Worm (Caenorhabditis elegans): Measurements from ENCODE around the gene C05G5.5.
A peak's percentile ranks its signal among the peaks of the same experiment; 100 is the strongest.

Gene C05G5.5

ce11 chrX:14804706-14805105 is 43.8 kb upstream of the C05G5.5 start (continued):
- peak; percentile 33 for TF ChIP-seq unc-55 (GFP tag; optimal IDR thresholded peaks at IDR 0.05)
- no peak for TF ChIP-seq unc-62 (GFP tag; optimal IDR thresholded peaks at IDR 0.05)

ce11 chrX:14797405-14797804 is 36.5 kb upstream of the C05G5.5 start:
- TF ChIP-seq nhr-10 (tag; optimal IDR thresholded peaks at IDR 0.05) (no peak), ZK546.5 (tag; optimal IDR thresholded peaks at IDR 0.05) (no peak), skn-1 (tag; optimal IDR thresholded peaks at IDR 0.05) (no peak), dmd-4 (tag; optimal IDR thresholded peaks at IDR 0.05) (no peak), nhr-23 (tag; optimal IDR thresholded peaks at IDR 0.05) (no peak), unc-62 (GFP tag; optimal IDR thresholded peaks at IDR 0.05) (no peak), F13H6.1 (tag; optimal IDR thresholded peaks at IDR 0.05) (no peak), crh-2 (tag; optimal IDR thresholded peaks at IDR 0.05) (no peak)

ce11 chrX:14794170-14794569 is 33.2 kb upstream of the C05G5.5 start:
- TF ChIP-seq R02D3.7 (tag; optimal IDR thresholded peaks at IDR 0.05): no peak
- TF ChIP-seq lin-11 (tag; optimal IDR thresholded peaks at IDR 0.05): no peak
- no peak for TF ChIP-seq Y55F3AM.14 (GFP tag; optimal IDR thresholded peaks at IDR 0.05)
- TF ChIP-seq fos-1 (tag; optimal IDR thresholded peaks at IDR 0.05): no peak
- no peak for TF ChIP-seq blmp-1 (tag; optimal IDR thresholded peaks at IDR 0.05; ENCODE audit: insufficient read depth)
- TF ChIP-seq ztf-4 (tag; optimal IDR thresholded peaks at IDR 0.05): no peak
- TF ChIP-seq ztf-1 (GFP tag; conservative IDR thresholded peaks at IDR 0.05): no peak
- TF ChIP-seq F13H6.1 (tag; optimal IDR thresholded peaks at IDR 0.05): no peak
- TF ChIP-seq lsy-2 (tag; optimal IDR thresholded peaks at IDR 0.05): no peak
- TF ChIP-seq nhr-12 (tag; optimal IDR thresholded peaks at IDR 0.05): no peak
- TF ChIP-seq nhr-10 (tag; optimal IDR thresholded peaks at IDR 0.05): no peak
- no peak for TF ChIP-seq nhr-237 (tag; optimal IDR thresholded peaks at IDR 0.05)
- TF ChIP-seq nhr-21 (tag; optimal IDR thresholded peaks at IDR 0.05): no peak
- no peak for TF ChIP-seq nhr-23 (tag; optimal IDR thresholded peaks at IDR 0.05)

- TF ChIP-seq lsy-2 (tag; optimal IDR thresholded peaks at IDR 0.05) (peak in 1 of 2 experiments; percentile 28), dmd-4 (tag; optimal IDR thresholded peaks at IDR 0.05) (no peak), F13H6.1 (tag; optimal IDR thresholded peaks at IDR 0.05) (peak; percentile 4), nhr-11 (tag; optimal IDR thresholded peaks at IDR 0.05) (no peak), fos-1 (tag; optimal IDR thresholded peaks at IDR 0.05) (peak; percentile 61), crh-2 (tag; optimal IDR thresholded peaks at IDR 0.05) (peak; percentile 6), sma-9 (GFP tag; optimal IDR thresholded peaks at IDR 0.05) (peak; percentile 32), sma-9 (tag; optimal IDR thresholded peaks at IDR 0.05) (no peak)
These were observed 32.4 kb upstream of the C05G5.5 start, which contains the start of gene sprr-2 for ce11 chrX:14793198-14793747. sprr-2 (plus strand) TSS chrX:14793445.

- TF ChIP-seq lin-13 (GFP tag; optimal IDR thresholded peaks at IDR 0.05) (peak; percentile 23), aly-2 (tag; optimal IDR thresholded peaks at IDR 0.05) (no peak), ztf-4 (tag; optimal IDR thresholded peaks at IDR 0.05) (peak; percentile 26), fos-1 (tag; optimal IDR thresholded peaks at IDR 0.05) (no peak), ama-1 (optimal IDR thresholded peaks at IDR 0.05) (peak; percentile 70), mdl-1 (tag; optimal IDR thresholded peaks at IDR 0.05) (peak in 1 of 2 experiments; percentile 3)
These were observed 31.6 kb upstream of the C05G5.5 start for ce11 chrX:14792315-14793197.

- no peak for TF ChIP-seq nhr-6 (tag; optimal IDR thresholded peaks at IDR 0.05)
- peak; percentile 68 for TF ChIP-seq ama-1 (optimal IDR thresholded peaks at IDR 0.05)
These were observed 30.3 kb upstream of the C05G5.5 start for ce11 chrX:14791195-14791739.
